Worm (Caenorhabditis elegans): ENCODE results near the gene nhr-60.

Gene nhr-60

DNA sequence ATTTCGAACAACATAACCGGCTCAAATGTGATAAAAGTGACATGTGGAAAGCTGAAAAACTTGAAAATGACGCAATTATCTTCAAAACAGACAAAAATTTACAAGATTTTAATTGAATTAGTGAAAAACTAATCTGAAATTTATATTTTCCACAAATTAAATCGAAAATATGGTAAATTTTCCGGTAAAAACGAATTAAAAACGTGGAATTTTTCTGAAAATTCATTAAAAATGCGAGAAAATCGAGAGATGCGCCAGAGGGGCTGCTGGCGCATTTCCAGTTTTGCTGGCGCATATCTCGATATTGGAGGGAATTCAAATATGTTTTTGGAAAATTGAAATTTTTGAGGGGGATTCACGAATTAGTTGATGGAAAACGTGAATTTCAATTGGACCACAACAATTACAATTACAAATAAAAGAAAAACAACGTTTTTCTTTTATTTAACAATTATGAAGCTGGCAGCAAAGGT is 6.9 kb downstream of the nhr-60 start, which contains the start of the genes haf-3 and F57A10.2 (continued):
- TF ChIP-seq skn-1 (tag; optimal IDR thresholded peaks at IDR 0.05) = peak; percentile 91
- TF ChIP-seq snpc-4 (tag; optimal IDR thresholded peaks at IDR 0.05) = peak; percentile 92
- peak; percentile 92 for TF ChIP-seq unc-86 (tag; optimal IDR thresholded peaks at IDR 0.05)
- TF ChIP-seq nhr-28 (tag; optimal IDR thresholded peaks at IDR 0.05) = peak; percentile 39
- peak; percentile 95 for TF ChIP-seq swsn-7 (tag; optimal IDR thresholded peaks at IDR 0.05)
- TF ChIP-seq xbp-1 (tag; optimal IDR thresholded peaks at IDR 0.05) = peak; percentile 95
- no peak for TF ChIP-seq vab-15 (tag; optimal IDR thresholded peaks at IDR 0.05)
- TF ChIP-seq ceh-63 (GFP tag; optimal IDR thresholded peaks at IDR 0.05) = no peak
- TF ChIP-seq elt-3 (tag; optimal IDR thresholded peaks at IDR 0.05) = peak in 5 of 6 experiments; percentile 25 to 90 (median 45)
- peak; percentile 85 for TF ChIP-seq mab-9 (GFP tag; IDR thresholded peaks at IDR 0.05)
- peak; percentile 94 to 95 for TF ChIP-seq lsy-2 (tag; optimal IDR thresholded peaks at IDR 0.05)
- peak; percentile 82 for TF ChIP-seq fos-1 (tag; optimal IDR thresholded peaks at IDR 0.05)
- peak; percentile 53 for TF ChIP-seq ama-1 (optimal IDR thresholded peaks at IDR 0.05)
- TF ChIP-seq unc-98 (GFP tag; IDR thresholded peaks at IDR 0.05) = no peak
- TF ChIP-seq C34B4.2 (tag; optimal IDR thresholded peaks at IDR 0.05) = peak; percentile 6
- TF ChIP-seq mef-2 (tag; optimal IDR thresholded peaks at IDR 0.05) = peak; percentile 45
- no peak for TF ChIP-seq unc-30 (tag; optimal IDR thresholded peaks at IDR 0.05)
- TF ChIP-seq hlh-17 (GFP tag; optimal IDR thresholded peaks at IDR 0.05; ENCODE audit: borderline replicate concordance) = no peak
- no peak for TF ChIP-seq alr-1 (tag; optimal IDR thresholded peaks at IDR 0.05; ENCODE audit: borderline replicate concordance)
- TF ChIP-seq ceh-82 (tag; optimal IDR thresholded peaks at IDR 0.05) = peak; percentile 96 to 97 (median 97)
- TF ChIP-seq blmp-1 (tag; optimal IDR thresholded peaks at IDR 0.05) = peak; percentile 79
- peak; percentile 69; the same call in 1 of the 2 replicates for TF ChIP-seq ceh-88 (GFP tag; IDR thresholded peaks at IDR 0.05)
- peak; percentile 82 for TF ChIP-seq jun-1 (tag; optimal IDR thresholded peaks at IDR 0.05)
- TF ChIP-seq C16A3.4 (tag; optimal IDR thresholded peaks at IDR 0.05) = peak; percentile 90
- no peak for TF ChIP-seq hlh-4 (tag; optimal IDR thresholded peaks at IDR 0.05)
- no peak for TF ChIP-seq pag-3 (tag; optimal IDR thresholded peaks at IDR 0.05; ENCODE audit: borderline replicate concordance, insufficient read depth)
- peak; percentile 87 for TF ChIP-seq aly-2 (tag; optimal IDR thresholded peaks at IDR 0.05)
- TF ChIP-seq fkh-8 (tag; optimal IDR thresholded peaks at IDR 0.05) = peak; percentile 92
- TF ChIP-seq lir-3 (tag; optimal IDR thresholded peaks at IDR 0.05; ENCODE audit: poor library complexity) = peak; percentile 76
- TF ChIP-seq ceh-8 (GFP tag; optimal IDR thresholded peaks at IDR 0.05) = peak; percentile 86
- peak; percentile 91 for TF ChIP-seq isw-1 (GFP tag; IDR thresholded peaks at IDR 0.05)
- TF ChIP-seq nhr-85 (tag) = peak; percentile 98

ce11 chrV:15758449-15758848 is 14.6 kb downstream of the nhr-60 start, which contains the start of gene str-9:
Gene str-9 (plus strand): TSS chrV:15758749.
- TF ChIP-seq grh-1 (GFP tag; IDR thresholded peaks at IDR 0.05) = no peak
- no peak for TF ChIP-seq nhr-90 (tag; optimal IDR thresholded peaks at IDR 0.05; ENCODE audit: poor library complexity)
- no peak for TF ChIP-seq fkh-10 (GFP tag; optimal IDR thresholded peaks at IDR 0.05)
- TF ChIP-seq dpl-1 (GFP tag; optimal IDR thresholded peaks at IDR 0.05) = no peak
- TF ChIP-seq ces-1 (GFP tag; optimal IDR thresholded peaks at IDR 0.05) = no peak
- no peak for TF ChIP-seq ztf-4 (tag; optimal IDR thresholded peaks at IDR 0.05)
- TF ChIP-seq nhr-19 (GFP tag; conservative IDR thresholded peaks at IDR 0.05) = no peak
- no peak for TF ChIP-seq sox-4 (tag; optimal IDR thresholded peaks at IDR 0.05)
- TF ChIP-seq zip-4 (GFP tag; optimal IDR thresholded peaks at IDR 0.05) = no peak
- TF ChIP-seq rnt-1 (tag; optimal IDR thresholded peaks at IDR 0.05) = no peak
- no peak for TF ChIP-seq nhr-71 (tag; optimal IDR thresholded peaks at IDR 0.05)
- no peak for TF ChIP-seq pax-3 (tag; optimal IDR thresholded peaks at IDR 0.05)
- no peak for TF ChIP-seq nhr-11 (tag; optimal IDR thresholded peaks at IDR 0.05)
- no peak for TF ChIP-seq vab-15 (tag; optimal IDR thresholded peaks at IDR 0.05)
- TF ChIP-seq elt-3 (tag; optimal IDR thresholded peaks at IDR 0.05) = no peak
- no peak for TF ChIP-seq ama-1 (optimal IDR thresholded peaks at IDR 0.05)
- no peak for TF ChIP-seq egl-27 (tag; optimal IDR thresholded peaks at IDR 0.05)
- no peak for TF ChIP-seq lin-39 (tag; optimal IDR thresholded peaks at IDR 0.05)
- TF ChIP-seq sup-37 (GFP tag; optimal IDR thresholded peaks at IDR 0.05) = no peak

Data from whole organism, L1 larva.